Fruit fly (Drosophila melanogaster) whole organism, embryonic: Measurements from ENCODE around the gene RpS28a.

ENCODE experiments used
- CG10267 ChIP-seq: fragments of 200-800 bp; sonication (Bioruptor generic); optimal IDR thresholded peaks from 2 replicates; lab custom pipeline; 2018; ENCODE audit warnings: missing biosample characterization, mild to moderate bottlenecking, missing genetic modification characterization, moderate library complexity
- CG11560 ChIP-seq: fragments of 200-800 bp; sonication (Bioruptor generic); IDR thresholded peaks from 3 replicates; pipeline ENCODE4 v1.3.6; 2022; ENCODE audit warnings: missing biosample characterization, missing genetic modification characterization
- CG12104 ChIP-seq: fragments of 200-800 bp; sonication (Bioruptor generic); optimal IDR thresholded peaks from 3 replicates; lab custom pipeline; 2016; ENCODE audit warnings: missing biosample characterization, missing genetic modification characterization
- CG14710 ChIP-seq: fragments of 200-800 bp; sonication (Bioruptor generic); optimal IDR thresholded peaks from 3 replicates; lab custom pipeline; 2019; ENCODE audit warnings: missing biosample characterization, mild to moderate bottlenecking, missing genetic modification characterization, moderate library complexity
- CG16813 ChIP-seq: fragments of 200-800 bp; sonication (Bioruptor generic); IDR thresholded peaks from 3 replicates; pipeline ENCODE4 v1.3.6; 2022; ENCODE audit warnings: missing biosample characterization, missing genetic modification characterization; ENCODE audit not compliant: partially characterized antibody
- CG17612 ChIP-seq: fragments of 200-800 bp; sonication (Bioruptor generic); IDR thresholded peaks from 2 replicates; pipeline ENCODE4 v1.3.6; 2022; ENCODE audit warnings: missing biosample characterization, missing genetic modification characterization
- CG18011 ChIP-seq: fragments of 200-800 bp; sonication (Bioruptor generic); optimal IDR thresholded peaks from 2 replicates; lab custom pipeline; 2017; ENCODE audit warnings: missing biosample characterization, missing genetic modification characterization, mild to moderate bottlenecking, moderate library complexity, missing genotype
- CG2199 ChIP-seq: fragments of 200-800 bp; sonication (Bioruptor generic); IDR thresholded peaks from 3 replicates; pipeline ENCODE4 v1.3.6; 2022; ENCODE audit warnings: missing biosample characterization, missing genetic modification characterization
- CG31224 ChIP-seq: fragments of 200-800 bp; sonication (Bioruptor generic); IDR thresholded peaks from 2 replicates; pipeline ENCODE4 v1.3.6; 2022; ENCODE audit warnings: missing biosample characterization, missing genetic modification characterization
- CG31388 ChIP-seq: fragments of 200-800 bp; sonication (Bioruptor generic); optimal IDR thresholded peaks from 2 replicates; lab custom pipeline; 2016; ENCODE audit warnings: missing biosample characterization, missing genetic modification characterization
- CG34376 ChIP-seq: fragments of 200-800 bp; sonication (Bioruptor generic); optimal IDR thresholded peaks from 2 replicates; lab custom pipeline; 2018; ENCODE audit warnings: missing biosample characterization, mild to moderate bottlenecking, missing genetic modification characterization
- CG4282 ChIP-seq: fragments of 200-800 bp; sonication (Bioruptor generic); optimal IDR thresholded peaks from 2 replicates; lab custom pipeline; 2016; ENCODE audit warnings: missing biosample characterization, missing genetic modification characterization
- CG43689 ChIP-seq: fragments of 200-800 bp; sonication (Bioruptor generic); IDR thresholded peaks from 2 replicates; pipeline ENCODE4 v1.3.6; 2022; ENCODE audit warnings: missing biosample characterization, missing genetic modification characterization
- CG4404 ChIP-seq: fragments of 200-800 bp; sonication (Bioruptor generic); IDR thresholded peaks from 2 replicates; pipeline ENCODE4 v1.3.6; 2022; ENCODE audit warnings: missing biosample characterization, missing genetic modification characterization
- CG6791 ChIP-seq: fragments of 200-800 bp; sonication (Bioruptor generic); IDR thresholded peaks from 3 replicates; pipeline ENCODE4 v1.3.6; 2022; ENCODE audit warnings: missing biosample characterization, missing genetic modification characterization; ENCODE audit not compliant: partially characterized antibody
- CG7357 ChIP-seq: fragments of 200-800 bp; sonication (Bioruptor generic); IDR thresholded peaks from 3 replicates; pipeline ENCODE4 v1.3.6; 2022; ENCODE audit warnings: missing biosample characterization, missing genetic modification characterization
- CG9797 ChIP-seq: fragments of 200-800 bp; sonication (Bioruptor generic); optimal IDR thresholded peaks from 3 replicates; lab custom pipeline; 2018; ENCODE audit warnings: missing biosample characterization, mild to moderate bottlenecking, missing genetic modification characterization
- CHES-1-like ChIP-seq: fragments of 200-800 bp; sonication (Bioruptor generic); optimal IDR thresholded peaks from 2 replicates; lab custom pipeline; 2016; ENCODE audit warnings: missing biosample characterization, missing genetic modification characterization
- Dek ChIP-seq: fragments of 200-800 bp; sonication (Bioruptor generic); optimal IDR thresholded peaks from 3 replicates; lab custom pipeline; 2019; ENCODE audit warnings: missing biosample characterization, mild to moderate bottlenecking, missing genetic modification characterization, moderate library complexity
- Doc3 ChIP-seq: fragments of 200-800 bp; sonication (Bioruptor generic); IDR thresholded peaks from 3 replicates; pipeline ENCODE4 v1.3.6; 2022; ENCODE audit warnings: missing biosample characterization, missing genetic modification characterization; ENCODE audit not compliant: partially characterized antibody
- Fer1 ChIP-seq: fragments of 200-800 bp; sonication (Bioruptor generic); optimal IDR thresholded peaks from 2 replicates; lab custom pipeline; 2017; ENCODE audit warnings: missing biosample characterization, mild to moderate bottlenecking, missing genetic modification characterization
- Fer2 ChIP-seq: fragments of 200-800 bp; sonication (Bioruptor generic); optimal IDR thresholded peaks from 2 replicates; lab custom pipeline; 2018; ENCODE audit warnings: missing biosample characterization, mild to moderate bottlenecking, missing genetic modification characterization, moderate library complexity
- Fer3 ChIP-seq: fragments of 200-800 bp; sonication (Bioruptor generic); optimal IDR thresholded peaks from 2 replicates; lab custom pipeline; 2018; ENCODE audit warnings: missing biosample characterization, mild to moderate bottlenecking, missing genetic modification characterization, moderate library complexity
- GATAe ChIP-seq: fragments of 200-800 bp; sonication (Bioruptor generic); conservative IDR thresholded peaks from 2 replicates; pipeline ENCODE4 v1.3.6; 2022; ENCODE audit warnings: missing biosample characterization, missing genetic modification characterization
- Med ChIP-seq: fragments of 200-800 bp; sonication (Bioruptor generic); peaks from one replicate; lab custom pipeline; 2016; ENCODE audit warnings: missing biosample characterization, missing genetic modification characterization, mild to moderate bottlenecking, inconsistent platforms, moderate library complexity
- Myb ChIP-seq: fragments of 200-800 bp; sonication (Bioruptor generic); optimal IDR thresholded peaks from 2 replicates; lab custom pipeline; 2016; ENCODE audit warnings: missing biosample characterization, missing genetic modification characterization
- Poxn ChIP-seq: fragments of 200-800 bp; sonication (Bioruptor generic); IDR thresholded peaks from 2 replicates; pipeline ENCODE4 v1.3.6; 2022; ENCODE audit warnings: missing biosample characterization, missing genetic modification characterization
- Six4 ChIP-seq: fragments of 200-800 bp; sonication (Bioruptor generic); optimal IDR thresholded peaks from 2 replicates; lab custom pipeline; 2016; ENCODE audit warnings: missing biosample characterization, missing genetic modification characterization
- Trl ChIP-seq, 3 experiments: fragments of >200 bp in 2 of 3; fragments of 200-800 bp in 1 of 3; sonication (Bioruptor generic) in 1 of 3; optimal IDR thresholded peaks; 2 replicates in 1 of 3; 3 replicates in 2 of 3; lab custom pipeline; 2016 to 2017; ENCODE audit warnings: missing biosample characterization in 1 of 3, missing genetic modification characterization in 1 of 3
- YL-1 ChIP-seq: fragments of 200-800 bp; sonication (Bioruptor generic); optimal IDR thresholded peaks from 3 replicates; lab custom pipeline; 2017; ENCODE audit warnings: missing biosample characterization, mild to moderate bottlenecking, missing genetic modification characterization
- bab2 ChIP-seq: fragments of 200-800 bp; sonication (Bioruptor generic); optimal IDR thresholded peaks from 2 replicates; lab custom pipeline; 2016; ENCODE audit warnings: missing biosample characterization, missing genetic modification characterization
- chinmo ChIP-seq: fragments of 200-800 bp; sonication (Bioruptor generic); IDR thresholded peaks from 4 replicates; pipeline ENCODE4 v1.3.6; 2022; ENCODE audit warnings: missing biosample characterization, missing genetic modification characterization; ENCODE audit not compliant: partially characterized antibody
- dati ChIP-seq: fragments of 200-800 bp; sonication (Bioruptor generic); IDR thresholded peaks from 2 replicates; pipeline ENCODE4 v1.3.6; 2022; ENCODE audit warnings: missing biosample characterization, missing genetic modification characterization
- fd3F ChIP-seq: fragments of 200-800 bp; sonication (Bioruptor generic); optimal IDR thresholded peaks from 2 replicates; lab custom pipeline; 2018; ENCODE audit warnings: missing biosample characterization, mild to moderate bottlenecking, missing genetic modification characterization, moderate library complexity
- fru ChIP-seq: fragments of >200 bp; optimal IDR thresholded peaks from 2 replicates; lab custom pipeline; 2017
- ftz-f1 ChIP-seq: fragments of 200-800 bp; sonication (Bioruptor generic); optimal IDR thresholded peaks from 2 replicates; lab custom pipeline; 2016; ENCODE audit warnings: missing biosample characterization, missing genetic modification characterization
- gce ChIP-seq: fragments of 200-800 bp; sonication (Bioruptor generic); IDR thresholded peaks from 3 replicates; pipeline ENCODE4 v1.3.6; 2022; ENCODE audit warnings: missing biosample characterization, missing genetic modification characterization
- hbn ChIP-seq: fragments of 200-800 bp; sonication (Bioruptor generic); IDR thresholded peaks from 2 replicates; pipeline ENCODE4 v1.3.6; 2022; ENCODE audit warnings: missing biosample characterization, missing genetic modification characterization; ENCODE audit not compliant: partially characterized antibody
- jigr1 ChIP-seq: fragments of 200-800 bp; sonication (Bioruptor generic); IDR thresholded peaks from 3 replicates; pipeline ENCODE4 v1.3.6; 2022; ENCODE audit warnings: missing biosample characterization, missing genetic modification characterization
- nau ChIP-seq: fragments of 200-800 bp; sonication (Bioruptor generic); optimal IDR thresholded peaks from 3 replicates; lab custom pipeline; 2017; ENCODE audit warnings: missing biosample characterization, mild to moderate bottlenecking, missing genetic modification characterization, missing genetic modification reagents
- nmo ChIP-seq: fragments of 200-800 bp; sonication (Bioruptor generic); optimal IDR thresholded peaks from 2 replicates; lab custom pipeline; 2018; ENCODE audit warnings: missing biosample characterization, mild to moderate bottlenecking, missing genetic modification characterization, moderate library complexity
- nom ChIP-seq: fragments of 200-800 bp; sonication (Bioruptor generic); optimal IDR thresholded peaks from 2 replicates; lab custom pipeline; 2017; ENCODE audit warnings: missing biosample characterization, missing genetic modification characterization, mild to moderate bottlenecking, moderate library complexity, missing genetic modification reagents
- phol ChIP-seq: fragments of 200-800 bp; sonication (Bioruptor generic); optimal IDR thresholded peaks from 3 replicates; lab custom pipeline; 2018; ENCODE audit warnings: missing biosample characterization, mild to moderate bottlenecking, missing genetic modification characterization, moderate library complexity
- pzg ChIP-seq: fragments of 200-800 bp; sonication (Bioruptor generic); optimal IDR thresholded peaks from 3 replicates; lab custom pipeline; 2018; ENCODE audit warnings: missing biosample characterization, mild to moderate bottlenecking, missing genetic modification characterization, moderate library complexity
- run ChIP-seq: fragments of 200-800 bp; sonication (Bioruptor generic); optimal IDR thresholded peaks from 3 replicates; lab custom pipeline; 2018; ENCODE audit warnings: missing biosample characterization, mild to moderate bottlenecking, missing genetic modification characterization
- salm ChIP-seq: fragments of 200-800 bp; sonication (Bioruptor generic); optimal IDR thresholded peaks from 2 replicates; lab custom pipeline; 2018; ENCODE audit warnings: missing biosample characterization, mild to moderate bottlenecking, missing genetic modification characterization
- sug ChIP-seq: fragments of 200-800 bp; optimal IDR thresholded peaks from 2 replicates; lab custom pipeline; 2019; ENCODE audit warnings: missing biosample characterization, mild to moderate bottlenecking, missing genetic modification characterization, moderate library complexity
- tin ChIP-seq: fragments of 200-800 bp; sonication (Bioruptor generic); optimal IDR thresholded peaks from 3 replicates; lab custom pipeline; 2016; ENCODE audit warnings: missing biosample characterization, missing genetic modification characterization
- unc-4 ChIP-seq: fragments of 200-800 bp; sonication (Bioruptor generic); IDR thresholded peaks from 2 replicates; pipeline ENCODE4 v1.3.6; 2022; ENCODE audit warnings: missing biosample characterization, missing genetic modification characterization; ENCODE audit not compliant: partially characterized antibody
- wek ChIP-seq: fragments of 200-800 bp; sonication (Bioruptor generic); optimal IDR thresholded peaks from 3 replicates; lab custom pipeline; 2018; ENCODE audit warnings: missing biosample characterization, mild to moderate bottlenecking, missing genetic modification characterization, moderate library complexity

RpS28a gene

dm6 chr3R:29995035-29995434 lies 27.4 kb downstream of the RpS28a start, which contains the start of the genes CG7903 and Sas-6 (continued):
- TF ChIP-seq salm (tag; lab: Kevin White, UChicago) = no peak
- TF ChIP-seq CG9797 = peak; percentile 81
- TF ChIP-seq Trl (optimal IDR thresholded peaks at IDR 0.05; lab: Kevin White, UChicago) = no peak
- peak; percentile 9 for TF ChIP-seq Trl (GFP tag; optimal IDR thresholded peaks at IDR 0.05; lab: Kevin White, UChicago)
- TF ChIP-seq wek (GFP tag; lab: Kevin White, UChicago) = no peak
- peak; percentile 63 for TF ChIP-seq phol (tag; lab: Kevin White, UChicago)
- TF ChIP-seq gce (GFP tag; lab: Robert Waterston, UW) = no peak
- no peak for TF ChIP-seq CG11560 (tag; lab: Robert Waterston, UW)
- peak; percentile 33 for TF ChIP-seq CG14710 (tag; lab: Kevin White, UChicago)
- no peak for TF ChIP-seq CG12104
- TF ChIP-seq dati (GFP tag; lab: Robert Waterston, UW) = no peak
- TF ChIP-seq tin (GFP tag; lab: Kevin White, UChicago) = no peak
- TF ChIP-seq run (tag; lab: Kevin White, UChicago) = no peak
- no peak for TF ChIP-seq Dek
- no peak for TF ChIP-seq CG43689 (GFP tag; lab: Robert Waterston, UW)
- peak; percentile 60; the same call in 2 of the 3 replicates for TF ChIP-seq Doc3 (GFP tag; lab: Robert Waterston, UW)
- TF ChIP-seq hbn (GFP tag; lab: Robert Waterston, UW) = peak; percentile 72
- peak; percentile 2 for TF ChIP-seq CG10267 (tag; lab: Kevin White, UChicago)
- TF ChIP-seq CG6791 = peak; percentile 88
- TF ChIP-seq Myb (GFP tag; lab: Kevin White, UChicago) = peak; percentile 62

dm6 chr3R:29993134-29993533 lies 29.3 kb downstream of the RpS28a start, which contains the start of gene Acph-1:
Gene Acph-1, minus strand, starts transcription at chr3R:29993411.
- TF ChIP-seq Six4 (GFP tag; lab: Kevin White, UChicago) = no peak
- TF ChIP-seq nom = no peak
- TF ChIP-seq fru = no peak
- no peak for TF ChIP-seq CG34376
- no peak for TF ChIP-seq CG4282
- TF ChIP-seq nau (GFP tag; lab: Kevin White, UChicago) = no peak
- TF ChIP-seq Poxn (GFP tag; lab: Robert Waterston, UW) = no peak
- peak; percentile 22; the same call in 1 of the 2 replicates for TF ChIP-seq unc-4 (GFP tag; lab: Robert Waterston, UW)
- TF ChIP-seq CG16813 = 0 out of 3 replicates have a peak, but pooled peaks have one; percentile 24
- no peak for TF ChIP-seq CG31388 (GFP tag; lab: Kevin White, UChicago)
- TF ChIP-seq Med (GFP tag; lab: Kevin White, UChicago) = peak; percentile 62
- no peak for TF ChIP-seq fd3F
- TF ChIP-seq nmo (GFP tag; lab: Kevin White, UChicago) = no peak
- TF ChIP-seq CG31224 = no peak
- no peak for TF ChIP-seq jigr1 (GFP tag; lab: Robert Waterston, UW)
- no peak for TF ChIP-seq CG17612 (GFP tag; lab: Robert Waterston, UW)
- no peak for TF ChIP-seq sug (tag; lab: Kevin White, UChicago)
- no peak for TF ChIP-seq Fer2 (tag; lab: Kevin White, UChicago)
- peak; percentile 40 for TF ChIP-seq pzg (GFP tag; lab: Kevin White, UChicago)
- no peak for TF ChIP-seq bab2 (GFP tag; lab: Kevin White, UChicago)
- no peak for TF ChIP-seq chinmo (GFP tag; lab: Robert Waterston, UW)
- TF ChIP-seq GATAe (GFP tag; lab: Robert Waterston, UW) = no peak
- TF ChIP-seq Fer1 (GFP tag; lab: Kevin White, UChicago) = peak; percentile 24
- TF ChIP-seq ftz-f1 (GFP tag; lab: Kevin White, UChicago) = no peak
- TF ChIP-seq CHES-1-like (GFP tag; lab: Kevin White, UChicago) = no peak
- TF ChIP-seq Fer3 (tag; lab: Kevin White, UChicago) = no peak
- peak; percentile 18 for TF ChIP-seq YL-1 (GFP tag; lab: Kevin White, UChicago)
- no peak for TF ChIP-seq CG7357 (GFP tag; lab: Robert Waterston, UW)
- no peak for TF ChIP-seq CG4404 (GFP tag; lab: Robert Waterston, UW)
- no peak for TF ChIP-seq CG2199 (GFP tag; lab: Robert Waterston, UW)
- no peak for TF ChIP-seq run (tag; lab: Kevin White, UChicago)
- no peak for TF ChIP-seq CG18011 (GFP tag; lab: Kevin White, UChicago)
